Worm (Caenorhabditis elegans): ENCODE results near the gene fipr-20.
A peak's percentile ranks its signal among the peaks of the same experiment; 100 is the strongest.

Gene fipr-20

DNA sequence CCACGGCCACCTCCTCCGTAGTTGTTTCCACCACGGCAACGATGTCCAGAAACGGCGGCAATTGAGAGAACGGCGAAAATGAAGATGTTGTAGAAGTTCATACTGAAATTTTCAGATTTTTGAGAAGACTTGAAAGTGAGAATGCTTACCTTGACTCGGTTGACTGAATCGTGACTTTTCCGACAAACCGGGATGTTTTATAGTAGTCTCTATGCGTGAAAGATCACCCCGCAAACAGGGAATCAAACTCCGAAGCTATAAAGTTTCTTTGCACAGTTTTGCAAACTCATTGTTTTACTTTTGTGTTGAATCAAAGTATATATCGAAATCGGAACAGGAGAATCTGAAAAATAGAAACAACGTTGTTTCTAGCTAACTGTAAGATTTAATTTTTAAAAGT lies at the start of gene fipr-20:
Gene fipr-20 (minus strand): TSS at position 101 of the 400 bp plus-strand sequence.
- TF ChIP-seq lim-6 (tag; optimal IDR thresholded peaks at IDR 0.05) (no peak), sox-2 (GFP tag; IDR thresholded peaks at IDR 0.05) (no peak), ztf-16 (tag; optimal IDR thresholded peaks at IDR 0.05) (no peak), mec-3 (tag; optimal IDR thresholded peaks at IDR 0.05; ENCODE audit: borderline replicate concordance) (no peak), ttx-3 (tag; optimal IDR thresholded peaks at IDR 0.05) (no peak), hlh-30 (tag; optimal IDR thresholded peaks at IDR 0.05; ENCODE audit: insufficient read depth) (no peak), che-1 (tag; optimal IDR thresholded peaks at IDR 0.05) (no peak), nfya-1 (tag; optimal IDR thresholded peaks at IDR 0.05) (no peak), ceh-6 (GFP tag; optimal IDR thresholded peaks at IDR 0.05) (no peak), pqm-1 (tag; optimal IDR thresholded peaks at IDR 0.05) (no peak), hlh-13 (GFP tag; optimal IDR thresholded peaks at IDR 0.05) (no peak), hlh-6 (tag; optimal IDR thresholded peaks at IDR 0.05) (no peak), eyg-1 (tag; optimal IDR thresholded peaks at IDR 0.05) (no peak), K09A11.1 (tag; optimal IDR thresholded peaks at IDR 0.05; ENCODE audit: insufficient read depth) (no peak), pha-2 (tag; optimal IDR thresholded peaks at IDR 0.05) (no peak), ceh-19 (GFP tag; optimal IDR thresholded peaks at IDR 0.05) (no peak), fkh-10 (GFP tag; optimal IDR thresholded peaks at IDR 0.05) (no peak), odd-2 (tag; optimal IDR thresholded peaks at IDR 0.05) (no peak)

DNA sequence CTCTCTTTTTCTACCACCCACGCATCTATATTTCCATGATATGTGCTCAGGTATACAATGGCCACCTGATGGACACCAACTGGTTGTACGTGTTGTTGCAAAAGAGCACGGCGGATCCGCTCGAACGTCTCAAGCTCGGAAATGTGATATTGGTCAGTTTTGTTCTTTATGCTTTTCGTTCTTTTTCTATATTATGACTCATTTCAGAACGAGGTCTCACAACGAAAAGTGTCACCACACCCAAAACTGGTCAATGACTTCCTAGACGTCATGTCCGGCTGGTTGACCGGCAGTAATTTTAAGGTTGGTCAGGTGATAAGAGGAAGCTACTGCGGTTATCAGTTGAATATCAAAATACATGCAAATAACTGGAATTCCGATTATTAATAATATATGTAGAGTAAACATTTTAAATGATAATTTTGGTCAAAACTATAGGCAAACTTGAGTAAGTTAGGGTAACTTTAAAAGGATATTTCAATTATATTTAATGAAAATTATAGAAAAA lies 46.0 kb upstream of the fipr-20 start, which contains the start of gene cls-1:
Gene cls-1 (plus strand): TSS at position 51 of the 508 bp plus-strand sequence.
- TF ChIP-seq ceh-34 (tag; optimal IDR thresholded peaks at IDR 0.05): no peak
- TF ChIP-seq syd-9 (tag; optimal IDR thresholded peaks at IDR 0.05): no peak

DNA sequence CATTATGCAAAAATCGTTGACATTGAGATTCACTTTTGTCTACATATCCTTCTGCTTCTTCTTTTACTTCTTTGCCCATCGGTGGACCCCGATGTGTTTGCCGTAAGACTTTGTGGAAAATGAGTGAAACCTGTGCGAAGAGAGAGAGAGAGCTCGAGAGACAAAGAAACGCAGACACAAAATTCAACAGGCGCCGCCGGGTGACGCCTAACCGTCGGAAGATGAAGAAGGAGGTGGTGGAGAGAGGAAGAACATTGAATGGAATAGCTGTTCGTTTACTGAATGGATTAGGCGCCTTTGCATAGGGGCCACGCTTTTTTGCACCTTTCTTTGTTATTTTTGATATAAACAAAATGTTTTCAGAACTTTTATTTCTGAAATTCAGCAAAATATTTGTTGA lies 44.8 kb upstream of the fipr-20 start:
- TF ChIP-seq T23F11.4 (GFP tag; optimal IDR thresholded peaks at IDR 0.05) (no peak), lin-11 (tag; optimal IDR thresholded peaks at IDR 0.05) (no peak), ceh-19 (GFP tag; optimal IDR thresholded peaks at IDR 0.05) (no peak), eyg-1 (tag; optimal IDR thresholded peaks at IDR 0.05) (no peak), fax-1 (tag; optimal IDR thresholded peaks at IDR 0.05) (no peak), fkh-10 (GFP tag; optimal IDR thresholded peaks at IDR 0.05) (no peak), unc-86 (tag; optimal IDR thresholded peaks at IDR 0.05) (no peak)

DNA sequence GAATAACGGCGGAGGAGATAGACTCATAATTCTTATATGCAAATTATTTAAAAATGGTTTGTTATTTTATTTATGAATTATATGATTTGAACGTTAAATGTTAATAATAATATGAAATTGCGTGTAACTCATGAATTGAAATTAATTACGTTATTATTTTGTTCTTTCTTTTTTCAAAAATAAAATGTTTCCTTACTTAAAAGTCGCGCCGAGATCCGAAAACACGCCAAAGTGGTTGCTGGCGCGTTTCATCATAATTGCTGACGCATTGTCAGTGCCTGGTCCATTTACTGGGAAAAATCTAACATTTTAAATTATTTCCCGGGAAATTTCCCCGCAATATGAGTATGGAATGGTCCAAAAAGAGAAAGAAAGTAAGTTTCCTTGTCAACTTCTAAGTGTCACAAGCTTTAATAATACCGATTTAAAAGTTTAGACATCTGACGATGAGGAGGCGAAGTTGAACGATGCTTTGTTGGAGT lies 37.3 kb upstream of the fipr-20 start, which contains the start of the genes C07H6.9 and sap-140:
Gene C07H6.9 (minus strand): TSS at position 51 of the 482 bp plus-strand sequence.
Gene sap-140 (plus strand): TSS at position 318 of the 482 bp plus-strand sequence.
- TF ChIP-seq unc-86 (tag; optimal IDR thresholded peaks at IDR 0.05) (peak; percentile 4), ceh-48 (tag; optimal IDR thresholded peaks at IDR 0.05) (no peak), ref-2 (tag; optimal IDR thresholded peaks at IDR 0.05) (peak; percentile 40), ceh-2 (tag; optimal IDR thresholded peaks at IDR 0.05) (peak; percentile 14), unc-42 (tag; optimal IDR thresholded peaks at IDR 0.05) (peak; percentile 32), nfya-1 (tag; optimal IDR thresholded peaks at IDR 0.05) (peak; percentile 42), ceh-31 (tag; optimal IDR thresholded peaks at IDR 0.05) (peak; percentile 45), elt-2 (tag; optimal IDR thresholded peaks at IDR 0.05) (peak; percentile 21), ceh-34 (tag; optimal IDR thresholded peaks at IDR 0.05) (no peak), ceh-30 (tag; optimal IDR thresholded peaks at IDR 0.05) (peak; percentile 73), pag-3 (tag; optimal IDR thresholded peaks at IDR 0.05; ENCODE audit: borderline replicate concordance) (no peak)

DNA sequence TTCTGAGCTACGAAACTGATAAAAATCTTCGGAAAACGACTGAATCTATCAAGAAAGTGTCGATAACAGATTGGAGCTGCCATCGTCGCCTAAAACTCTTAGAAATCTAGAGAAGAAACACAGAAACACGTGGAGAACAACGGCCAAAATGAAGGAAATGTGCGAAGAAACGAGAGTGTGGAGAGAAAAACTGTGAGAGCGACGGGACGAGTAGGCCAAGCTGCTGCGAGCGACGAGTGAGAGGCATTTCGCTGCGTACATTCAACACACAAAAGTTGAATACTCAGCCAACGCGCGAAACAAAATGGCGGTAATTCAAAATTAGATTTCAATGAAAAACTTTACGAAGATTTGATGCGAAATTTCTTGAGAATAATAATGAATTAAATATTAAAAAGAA lies 36.2 kb upstream of the fipr-20 start:
- TF ChIP-seq ceh-14 (tag; optimal IDR thresholded peaks at IDR 0.05) (peak; percentile 50), ztf-16 (tag; optimal IDR thresholded peaks at IDR 0.05) (no peak), hlh-13 (GFP tag; optimal IDR thresholded peaks at IDR 0.05) (no peak), dmd-4 (tag; optimal IDR thresholded peaks at IDR 0.05; ENCODE audit: borderline replicate concordance) (no peak), ceh-24 (tag; optimal IDR thresholded peaks at IDR 0.05) (no peak), zip-5 (tag; optimal IDR thresholded peaks at IDR 0.05) (no peak), lin-11 (tag; optimal IDR thresholded peaks at IDR 0.05) (no peak), ahr-1 (tag; optimal IDR thresholded peaks at IDR 0.05) (no peak), ets-4 (tag; optimal IDR thresholded peaks at IDR 0.05) (peak; percentile 26), ceh-19 (GFP tag; optimal IDR thresholded peaks at IDR 0.05) (peak; percentile 25), T23F11.4 (GFP tag; optimal IDR thresholded peaks at IDR 0.05) (peak; percentile 16), nhr-11 (tag; optimal IDR thresholded peaks at IDR 0.05) (no peak), ceh-34 (tag; optimal IDR thresholded peaks at IDR 0.05) (peak; percentile 71), ceh-9 (tag; optimal IDR thresholded peaks at IDR 0.05) (no peak), lim-6 (tag; optimal IDR thresholded peaks at IDR 0.05) (no peak), madf-2 (tag; optimal IDR thresholded peaks at IDR 0.05) (no peak), ceh-22 (tag; optimal IDR thresholded peaks at IDR 0.05) (no peak), rnt-1 (tag; optimal IDR thresholded peaks at IDR 0.05) (peak; percentile 67), ref-2 (tag; optimal IDR thresholded peaks at IDR 0.05) (peak; percentile 71), sdc-2 (tag; optimal IDR thresholded peaks at IDR 0.05) (no peak)
